Fruit fly (Drosophila melanogaster): ENCODE data around the gene Rph.

The Rph gene

DNA sequence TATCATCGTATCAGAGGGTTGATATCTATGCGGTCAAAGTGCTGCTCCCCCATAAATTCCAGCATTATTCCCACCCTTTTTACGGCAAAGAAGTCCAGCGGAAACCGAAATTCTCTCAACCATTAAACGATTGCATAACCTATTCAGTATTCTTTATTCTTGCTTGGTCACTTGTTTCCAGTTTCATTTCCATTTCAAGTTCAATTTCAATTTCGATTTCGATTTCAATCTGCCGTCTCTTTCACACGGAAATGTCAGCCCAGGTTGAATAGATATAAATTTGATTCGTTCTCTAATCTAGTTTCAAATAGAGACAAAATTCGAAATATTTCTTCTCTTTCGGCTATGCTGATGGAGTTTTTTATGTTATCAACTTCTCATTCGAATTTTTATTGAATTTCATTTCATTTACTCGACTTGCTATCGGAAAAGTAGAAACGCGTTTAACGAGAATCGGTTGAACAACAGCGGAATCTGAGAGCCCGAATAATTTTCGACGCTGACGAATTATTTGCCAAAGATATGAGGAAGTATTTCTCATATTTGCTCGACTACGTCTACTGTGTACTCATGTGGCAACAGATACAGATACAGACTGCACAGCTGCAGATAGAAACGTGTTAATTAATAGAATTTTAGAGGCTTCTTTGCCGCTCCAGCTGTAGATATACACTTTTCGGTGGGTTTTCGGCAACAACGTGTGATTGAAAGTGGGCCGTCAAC, 24.6 kb downstream of the Rph start:
- TF ChIP-seq noc (tag; optimal IDR thresholded peaks at IDR 0.05) = no peak

DNA sequence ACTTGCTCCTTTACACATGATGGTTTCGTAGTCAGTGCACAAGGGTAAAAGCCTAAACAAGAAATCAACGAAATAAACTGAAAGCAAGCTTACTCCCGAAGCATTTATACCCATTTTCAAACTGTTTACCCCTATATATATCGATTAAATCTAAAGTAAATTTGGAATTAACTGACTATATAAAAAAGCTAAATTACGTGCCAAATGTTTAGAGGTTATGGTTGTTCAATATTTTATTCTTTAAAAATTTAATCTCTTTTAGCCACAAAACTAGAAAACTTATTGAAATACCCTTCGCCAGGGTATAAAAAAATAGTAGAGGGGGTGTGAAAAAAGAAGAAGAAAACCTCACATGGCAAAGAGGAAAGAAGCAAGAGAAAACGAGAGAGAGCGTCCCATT, 25.7 kb downstream of the Rph start:
- TF ChIP-seq noc (tag; optimal IDR thresholded peaks at IDR 0.05) = no peak

DNA sequence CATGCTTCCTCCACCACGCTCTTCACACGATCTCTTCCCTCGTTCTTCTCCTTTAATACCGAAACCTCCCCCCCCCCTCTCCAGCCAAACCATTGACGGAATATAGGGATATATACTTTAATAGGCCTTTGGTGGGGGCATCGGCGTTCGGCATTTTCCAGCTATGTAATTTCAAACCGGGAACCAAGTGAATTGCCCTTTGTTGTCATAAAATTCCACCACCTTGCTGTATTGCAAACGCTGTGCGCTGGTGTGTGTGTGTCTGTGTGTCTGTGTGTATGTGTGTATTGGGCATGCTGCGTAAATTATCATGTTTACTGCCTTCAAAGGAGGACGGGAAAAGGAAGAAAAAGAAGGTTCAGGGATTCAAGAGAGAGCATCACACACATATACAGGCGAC, 26.1 kb downstream of the Rph start:
- TF ChIP-seq noc (tag; optimal IDR thresholded peaks at IDR 0.05) = no peak

DNA sequence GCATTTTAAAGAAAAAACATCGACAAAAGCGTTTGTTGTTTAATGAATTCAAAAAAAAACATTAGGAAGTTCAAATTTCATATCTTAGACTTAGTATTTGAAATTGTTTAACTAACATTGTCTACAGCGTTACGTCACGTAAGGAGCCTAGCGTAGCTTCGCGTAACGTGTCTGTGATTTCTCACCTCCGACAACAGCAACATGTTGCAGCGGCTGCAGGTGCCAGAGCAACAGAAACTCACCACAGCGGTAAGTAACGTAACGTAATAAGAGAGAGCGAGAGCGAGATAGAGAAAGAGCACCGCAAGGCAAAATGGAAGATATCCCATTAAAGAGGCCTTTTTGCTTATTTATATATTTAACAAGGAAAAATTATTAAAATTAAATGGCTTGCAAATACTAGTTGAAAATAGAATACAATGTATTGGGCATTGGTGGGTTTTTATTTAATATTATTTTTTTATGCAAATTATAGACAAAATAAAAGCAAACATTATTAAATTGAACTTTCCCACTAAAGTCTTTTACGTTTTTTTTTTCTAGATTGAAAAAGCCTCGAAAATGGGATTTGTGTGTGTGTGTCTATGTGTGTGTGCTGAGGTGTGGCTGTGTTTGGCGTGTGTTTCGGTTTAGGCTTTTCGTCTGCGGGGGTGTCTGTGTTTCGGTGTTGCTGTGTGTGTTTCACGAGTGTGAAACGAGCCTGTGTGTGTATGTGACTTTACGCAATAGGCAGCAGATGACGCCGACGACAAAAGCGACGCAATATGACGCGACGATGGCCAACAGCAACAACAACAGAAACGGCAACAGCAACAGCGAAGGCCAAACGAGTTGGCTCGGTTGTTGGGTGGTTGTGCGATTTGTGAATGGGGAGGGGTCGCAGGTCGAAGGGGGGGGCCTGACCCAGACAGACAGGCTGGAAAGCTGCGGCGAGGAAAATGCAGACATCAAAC, 27.3 kb downstream of the Rph start:
- TF ChIP-seq noc (tag; optimal IDR thresholded peaks at IDR 0.05) = no peak

DNA sequence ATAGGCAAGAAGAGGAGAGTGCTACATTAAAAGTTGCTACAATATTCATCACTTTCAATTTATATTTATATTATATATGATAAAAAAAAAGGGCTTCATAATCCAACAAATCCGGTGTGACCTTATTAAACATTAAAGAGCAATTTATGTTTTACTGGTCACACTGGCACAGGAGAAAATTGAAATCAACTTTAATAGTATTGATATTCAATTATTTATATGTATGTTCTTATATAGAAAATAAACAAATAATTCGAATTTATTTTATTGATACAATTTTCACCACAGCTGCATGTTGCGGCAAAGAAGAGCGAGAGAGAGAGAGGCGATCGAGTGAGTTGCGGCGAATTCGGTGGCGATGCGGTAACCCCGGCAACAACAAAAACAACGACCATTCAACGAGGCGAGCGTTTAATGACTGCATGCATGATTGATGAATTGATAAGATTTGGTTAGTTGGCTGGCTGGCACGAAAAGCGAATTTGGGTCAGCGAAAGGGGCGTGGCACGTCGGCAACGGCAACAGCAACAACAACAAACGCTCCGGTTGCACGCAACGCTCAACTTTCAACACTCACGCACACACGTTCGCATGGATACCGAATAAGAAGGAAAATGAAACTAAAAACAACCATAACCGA, 28.1 kb downstream of the Rph start:
- no peak for TF ChIP-seq noc (tag; optimal IDR thresholded peaks at IDR 0.05)

DNA sequence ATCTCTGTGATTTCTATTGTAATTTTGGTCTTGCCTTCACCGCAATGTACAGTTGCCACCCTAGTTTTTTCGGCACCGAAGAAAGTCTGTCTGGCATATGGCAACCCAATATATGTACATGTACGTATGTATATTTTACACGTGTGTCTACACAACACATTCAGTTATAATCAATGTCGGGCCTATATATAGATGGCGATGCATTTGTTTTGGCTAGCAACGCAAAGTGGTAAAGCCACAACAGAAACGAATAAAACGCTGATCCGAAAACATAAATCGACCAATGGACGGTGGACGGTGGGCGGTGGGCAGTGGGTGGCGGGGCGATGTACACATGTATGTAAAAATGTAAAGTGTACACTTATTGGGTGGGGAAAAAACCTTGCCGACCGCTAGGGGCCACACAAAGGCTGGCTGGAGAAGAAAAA, 28.9 kb downstream of the Rph start:
- TF ChIP-seq noc (tag; optimal IDR thresholded peaks at IDR 0.05) = no peak

DNA sequence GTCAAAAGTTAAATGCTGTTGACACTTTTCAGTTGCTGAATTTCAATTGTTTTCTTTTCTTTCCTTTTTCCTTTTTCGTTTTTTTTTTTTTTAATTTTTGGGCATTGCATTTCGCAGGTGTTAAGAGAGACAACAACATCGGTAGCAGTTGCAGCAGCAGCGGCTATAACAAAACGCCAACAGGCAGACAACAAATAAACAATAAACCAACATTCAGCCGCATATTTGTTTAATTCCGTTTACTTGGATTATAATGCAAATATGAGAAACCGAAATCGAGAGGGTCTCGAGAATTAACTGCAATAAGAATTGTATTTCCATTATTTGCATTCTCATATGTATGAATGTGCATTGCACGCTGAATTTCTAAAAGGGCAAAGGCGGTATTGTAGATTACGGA, 29.4 kb downstream of the Rph start:
- no peak for TF ChIP-seq noc (tag; optimal IDR thresholded peaks at IDR 0.05)

DNA sequence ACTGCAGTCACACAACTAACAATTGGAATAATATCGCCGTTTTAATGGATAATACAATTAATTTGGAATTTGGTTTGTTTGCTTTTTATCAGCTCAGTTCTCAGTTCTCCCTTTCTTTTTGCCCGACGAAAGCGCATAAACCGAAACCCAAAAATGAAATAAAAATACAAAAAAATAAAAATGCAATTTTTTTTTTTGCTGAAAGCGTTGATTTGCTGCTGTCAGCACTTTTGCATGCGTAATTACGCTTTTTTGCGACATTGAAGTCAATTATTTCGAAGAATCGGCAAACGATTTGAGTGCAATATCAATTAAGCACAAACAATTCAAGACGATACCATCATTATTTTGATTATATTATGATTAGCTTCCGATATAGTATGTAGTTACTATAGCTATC, 30.1 kb downstream of the Rph start:
- TF ChIP-seq noc (tag; optimal IDR thresholded peaks at IDR 0.05) = no peak

DNA sequence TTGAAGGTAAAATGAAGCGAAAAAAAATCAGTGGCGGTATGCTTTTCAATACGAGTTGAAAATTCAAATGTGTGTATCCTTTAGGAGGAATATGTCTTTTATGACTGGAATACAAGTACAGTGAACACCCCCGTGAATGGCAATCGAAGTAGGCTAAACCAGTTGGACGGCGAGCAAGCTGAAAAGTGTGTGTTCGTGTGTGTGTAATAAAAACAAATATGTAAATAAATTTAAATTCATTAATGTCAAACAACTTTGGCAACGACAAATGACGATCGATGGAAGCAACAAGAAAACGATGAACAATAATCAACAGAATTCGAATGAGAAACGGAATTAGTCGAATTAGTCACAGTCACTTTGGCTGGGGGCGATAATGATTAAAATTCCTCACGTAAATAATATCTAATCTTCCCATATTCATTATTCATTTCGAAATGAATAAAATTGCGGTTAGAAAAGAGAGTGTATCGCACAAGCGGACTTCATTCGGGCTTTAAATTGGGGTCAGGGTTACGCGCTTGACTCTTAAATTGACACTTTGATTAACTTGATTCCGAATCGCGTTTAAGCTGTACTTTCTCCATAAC, 31.3 kb downstream of the Rph start:
- no peak for TF ChIP-seq noc (tag; optimal IDR thresholded peaks at IDR 0.05)

DNA sequence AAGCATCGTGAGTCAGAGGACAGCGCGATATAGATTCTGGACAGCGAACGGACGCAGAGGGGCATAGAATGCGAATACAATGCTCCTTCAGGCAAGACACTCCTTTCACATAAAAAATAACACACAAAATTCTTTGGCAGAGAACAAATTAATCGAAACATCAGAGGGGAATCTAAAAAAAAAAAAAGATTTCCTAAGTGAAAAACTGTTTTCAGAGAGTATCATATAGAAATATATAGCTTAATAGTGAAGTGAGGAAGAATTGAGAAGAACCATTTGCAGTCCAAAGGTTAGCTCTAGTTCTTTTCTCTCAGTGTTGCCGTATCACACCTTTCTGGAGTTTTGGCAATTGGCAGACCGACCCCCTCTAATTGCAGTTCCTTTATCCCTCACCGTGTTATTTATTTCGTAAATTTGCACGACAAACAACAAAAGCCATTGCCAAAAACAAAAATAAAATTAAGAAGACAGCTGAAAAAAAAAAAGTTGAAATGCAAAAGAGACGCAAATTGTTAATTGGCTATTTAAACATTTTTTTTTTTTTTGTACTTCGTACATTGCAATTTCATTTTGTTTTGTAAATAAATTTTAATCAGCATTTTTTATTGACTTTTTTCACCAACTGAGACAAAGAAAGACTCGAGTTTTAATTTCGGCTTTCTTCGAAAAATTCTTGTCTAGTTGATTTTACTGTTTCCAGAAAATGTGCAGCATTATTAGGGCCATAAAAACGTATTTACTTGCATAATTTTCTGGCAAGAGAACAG, 33.8 kb downstream of the Rph start:
- no peak for TF ChIP-seq noc (tag; optimal IDR thresholded peaks at IDR 0.05)

DNA sequence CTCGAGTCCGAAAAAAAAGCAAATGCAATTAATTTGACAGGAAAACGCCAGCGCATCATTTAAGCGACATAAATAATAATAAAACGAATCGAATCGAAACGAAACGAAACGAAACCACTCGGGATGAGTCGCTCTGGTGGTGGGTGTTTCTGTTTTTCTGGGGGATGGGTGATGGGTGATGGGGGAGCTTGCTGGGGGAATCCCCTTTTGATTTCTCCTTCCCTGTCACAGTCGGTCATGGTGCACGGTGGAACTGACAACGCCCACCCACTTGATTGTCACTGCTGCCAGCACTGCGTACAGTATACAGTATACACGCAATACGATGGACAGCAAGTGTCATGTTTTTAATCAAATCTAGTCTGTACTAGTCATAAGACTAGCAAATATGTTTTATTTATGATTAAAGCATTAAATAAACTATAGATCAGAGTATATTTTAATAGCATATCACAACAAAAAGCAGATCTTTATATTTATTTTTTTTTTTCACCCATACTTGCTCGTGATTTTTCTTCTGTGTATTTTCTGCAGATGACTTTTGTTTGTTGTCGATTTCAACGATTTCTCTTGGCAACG, 35.5 kb downstream of the Rph start:
- no peak for TF ChIP-seq noc (tag; optimal IDR thresholded peaks at IDR 0.05)

DNA sequence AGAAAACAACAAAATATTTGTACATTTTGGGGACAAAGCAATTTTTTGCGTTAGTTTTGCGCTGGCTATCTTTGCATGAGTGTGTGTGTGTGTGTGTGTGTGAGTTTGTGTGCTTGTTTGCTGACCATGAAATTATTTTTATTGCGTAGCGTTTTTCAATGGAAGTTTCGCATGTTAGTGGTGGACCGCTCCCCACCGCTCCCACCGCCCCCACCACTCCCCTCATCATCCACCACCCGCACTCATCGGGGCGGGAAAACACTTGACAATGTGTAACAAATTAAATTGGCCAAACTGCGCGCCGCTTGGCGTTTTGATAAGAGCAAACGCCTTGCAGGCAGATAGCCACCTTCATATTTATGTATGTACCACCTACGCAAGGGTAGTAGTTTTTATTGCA, 38.2 kb downstream of the Rph start:
- TF ChIP-seq noc (tag; optimal IDR thresholded peaks at IDR 0.05) = peak; percentile 17

DNA sequence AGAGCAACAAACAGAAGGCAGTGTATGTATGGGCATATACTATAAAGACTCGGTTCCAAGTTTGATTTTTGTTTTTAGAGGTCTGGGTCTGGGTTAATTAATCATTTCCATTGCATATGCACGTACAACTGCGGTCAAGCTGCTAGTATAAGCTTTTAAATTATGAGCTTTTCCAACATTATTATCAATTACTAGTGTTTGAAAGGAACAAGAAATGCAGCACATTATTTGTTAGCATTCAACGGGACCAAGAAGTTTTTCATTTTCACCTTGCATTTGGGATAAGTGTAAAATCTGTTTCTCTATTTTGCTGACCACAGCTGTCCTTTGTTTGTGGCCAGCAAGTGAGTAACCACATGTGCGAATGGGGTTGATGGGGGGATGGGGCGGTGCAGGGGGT, 39.6 kb downstream of the Rph start:
- no peak for TF ChIP-seq noc (tag; optimal IDR thresholded peaks at IDR 0.05)

All from whole organism, larva.